Worm (Caenorhabditis elegans): ENCODE measurements around the gene ZK1251.3.

- no peak for TF ChIP-seq ztf-23 (GFP tag; IDR thresholded peaks at IDR 0.05)
- no peak for TF ChIP-seq klf-2 (GFP tag; conservative IDR thresholded peaks at IDR 0.05)
- no peak for TF ChIP-seq flt-1 (GFP tag; IDR thresholded peaks at IDR 0.05)
- TF ChIP-seq ref-1 (GFP tag; conservative IDR thresholded peaks at IDR 0.05), result no peak
- no peak for TF ChIP-seq cog-1 (tag; optimal IDR thresholded peaks at IDR 0.05)
Observed at ce11 chrIV:9654017-9654416, 29.4 kb upstream of the ZK1251.3 start, which contains the start of gene F58G6.7.

Data from whole organism, midembryonic.